Fruit fly (Drosophila melanogaster): ENCODE measurements around the gene Plod.

dm6 chr3L:11241949-11242348 is 36.1 kb upstream of the Plod start:
- TF ChIP-seq psq (optimal IDR thresholded peaks at IDR 0.05) (no peak), usp (GFP tag; optimal IDR thresholded peaks at IDR 0.05) (no peak), CG8478 (optimal IDR thresholded peaks at IDR 0.05) (no peak), pan (optimal IDR thresholded peaks at IDR 0.05) (no peak), Dll (optimal IDR thresholded peaks at IDR 0.05) (no peak), EcR (GFP tag; optimal IDR thresholded peaks at IDR 0.05) (no peak)
